Worm (Caenorhabditis elegans) whole organism, mixed stage, embryonic: ENCODE results near the gene cul-5.

ENCODE experiments used
- blmp-1 ChIP-seq: fragments of 150-350 bp; optimal IDR thresholded peaks from 2 replicates; lab custom pipeline; 2014; ENCODE audit warnings: missing biosample characterization, missing genetic modification characterization
- elt-1 ChIP-seq: sonication (generic microtip); optimal IDR thresholded peaks from 2 replicates; lab custom pipeline; 2017; ENCODE audit warnings: missing genetic modification characterization, mild to moderate bottlenecking, missing compliant biosample characterization, antibody characterized with exemption, moderate library complexity, borderline replicate concordance; ENCODE audit not compliant: insufficient read depth
- mab-5 ChIP-seq: fragments of 150-350 bp; optimal IDR thresholded peaks from 2 replicates; lab custom pipeline; 2014; ENCODE audit warnings: missing biosample characterization, missing genetic modification characterization

- TF ChIP-seq elt-1 (tag; lab: Kevin White, UChicago) (no peak), mab-5 (tag; lab: Kevin White, UChicago) (no peak), blmp-1 (no peak)
Observed at ce11 chrV:10220605-10221004, 41.3 kb downstream of the cul-5 start, which contains the start of gene C12D8.13.
